Worm (Caenorhabditis elegans): ENCODE data around the gene K03B4.9.

The K03B4.9 gene

DNA sequence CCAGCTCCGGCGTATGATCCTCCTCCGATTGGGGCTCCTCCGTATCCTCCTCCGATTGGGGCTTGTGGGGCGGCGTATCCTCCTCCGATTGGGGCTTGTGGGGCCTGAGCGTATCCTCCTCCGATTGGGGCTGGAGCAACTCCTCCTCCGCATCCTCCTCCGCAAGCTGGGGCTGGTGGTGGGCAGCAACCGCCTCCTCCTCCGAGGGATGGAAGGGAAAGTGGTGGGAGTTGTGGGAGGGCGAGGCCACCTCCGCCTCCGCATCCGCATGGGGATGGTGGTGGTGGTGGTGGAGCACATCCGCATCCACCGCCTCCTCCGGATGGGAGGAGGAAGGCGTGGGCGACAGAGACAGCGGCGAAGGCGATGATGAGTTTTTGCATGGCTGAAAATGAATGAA is 24.5 kb downstream of the K03B4.9 start, which contains the start of gene F41F3.3:
F41F3.3 (minus strand) TSS at position 383 of the 400 bp plus-strand sequence.
- 0 out of 2 replicates have a peak, but pooled peaks have one; percentile 32 for TF ChIP-seq dmd-8 (GFP tag; IDR thresholded peaks at IDR 0.05)
- TF ChIP-seq lin-29 (GFP tag; IDR thresholded peaks at IDR 0.05): no peak
- TF ChIP-seq zfp-3 (GFP tag; conservative IDR thresholded peaks at IDR 0.05): no peak
- no peak for TF ChIP-seq nhr-10 (tag; optimal IDR thresholded peaks at IDR 0.05)
- TF ChIP-seq php-3 (GFP tag; IDR thresholded peaks at IDR 0.05): 0 out of 2 replicates have a peak, but pooled peaks have one; percentile 48
- no peak for TF ChIP-seq Y5F2A.4 (GFP tag; optimal IDR thresholded peaks at IDR 0.05)
- no peak for TF ChIP-seq hlh-11 (tag; optimal IDR thresholded peaks at IDR 0.05)
- TF ChIP-seq nhr-28 (tag; optimal IDR thresholded peaks at IDR 0.05): no peak
- TF ChIP-seq lin-1 (GFP tag; IDR thresholded peaks at IDR 0.05): no peak
- TF ChIP-seq unc-130 (GFP tag; optimal IDR thresholded peaks at IDR 0.05): no peak
- no peak for TF ChIP-seq ceh-82 (tag; optimal IDR thresholded peaks at IDR 0.05)
- no peak for TF ChIP-seq lin-39 (tag; optimal IDR thresholded peaks at IDR 0.05)
- no peak for TF ChIP-seq Y75B8A.6 (GFP tag; IDR thresholded peaks at IDR 0.05)
- TF ChIP-seq vab-7 (GFP tag; IDR thresholded peaks at IDR 0.05): no peak
- no peak for TF ChIP-seq F44E2.7 (GFP tag; IDR thresholded peaks at IDR 0.05)
- no peak for TF ChIP-seq nhr-48 (tag; optimal IDR thresholded peaks at IDR 0.05)
- peak in 1 of 2 experiments; percentile 14 for TF ChIP-seq hif-1 (tag; optimal IDR thresholded peaks at IDR 0.05)
- TF ChIP-seq lim-7 (GFP tag; IDR thresholded peaks at IDR 0.05): 0 out of 2 replicates have a peak, but pooled peaks have one; percentile 51
- TF ChIP-seq snpc-1.2 (GFP tag; IDR thresholded peaks at IDR 0.05): peak; percentile 51; the same call in 1 of the 2 replicates
- TF ChIP-seq ceh-28 (tag; optimal IDR thresholded peaks at IDR 0.05): no peak
- peak; percentile 82 for TF ChIP-seq egl-43 (GFP tag; IDR thresholded peaks at IDR 0.05)
- TF ChIP-seq spr-1 (tag; optimal IDR thresholded peaks at IDR 0.05): peak; percentile 28
- TF ChIP-seq mxl-3 (GFP tag; optimal IDR thresholded peaks at IDR 0.05): peak; percentile 12
- peak; percentile 38; the same call in 1 of the 2 replicates for TF ChIP-seq pha-4 (GFP tag; IDR thresholded peaks at IDR 0.05)
- TF ChIP-seq pha-4 (tag; optimal IDR thresholded peaks at IDR 0.05): no peak
- no peak for TF ChIP-seq daf-16 (GFP tag; optimal IDR thresholded peaks at IDR 0.05)
- TF ChIP-seq daf-16 (tag; optimal IDR thresholded peaks at IDR 0.05): no peak
- TF ChIP-seq spr-3 (GFP tag; optimal IDR thresholded peaks at IDR 0.05): peak; percentile 10
- no peak for TF ChIP-seq zfp-2 (tag; optimal IDR thresholded peaks at IDR 0.05)
- TF ChIP-seq madf-5 (GFP tag; IDR thresholded peaks at IDR 0.05): no peak
- TF ChIP-seq mdt-29 (GFP tag; IDR thresholded peaks at IDR 0.05): no peak
- peak; percentile 30 for TF ChIP-seq mes-2 (tag; optimal IDR thresholded peaks at IDR 0.05; ENCODE audit: poor library complexity, severe bottlenecking)
- TF ChIP-seq unc-39 (tag; optimal IDR thresholded peaks at IDR 0.05): no peak
- no peak for TF ChIP-seq ceh-62 (tag; optimal IDR thresholded peaks at IDR 0.05)
- no peak for TF ChIP-seq mxl-2 (GFP tag; conservative IDR thresholded peaks at IDR 0.05)
- TF ChIP-seq zag-1 (tag; optimal IDR thresholded peaks at IDR 0.05): no peak
- no peak for TF ChIP-seq dmd-9 (GFP tag; IDR thresholded peaks at IDR 0.05)
- TF ChIP-seq cey-2 (tag; optimal IDR thresholded peaks at IDR 0.05; ENCODE audit: borderline replicate concordance, insufficient read depth): no peak
- no peak for TF ChIP-seq mep-1 (tag; optimal IDR thresholded peaks at IDR 0.05)
- peak; percentile 99 for TF ChIP-seq set-16 (GFP tag; IDR thresholded peaks at IDR 0.05)
- TF ChIP-seq F10B5.3 (tag; optimal IDR thresholded peaks at IDR 0.05): no peak
- peak; percentile 61 for TF ChIP-seq ama-1 (optimal IDR thresholded peaks at IDR 0.05)
- no peak for TF ChIP-seq lin-38 (GFP tag; IDR thresholded peaks at IDR 0.05)
- no peak for TF ChIP-seq ces-1 (GFP tag; optimal IDR thresholded peaks at IDR 0.05)
- TF ChIP-seq zip-11 (GFP tag; IDR thresholded peaks at IDR 0.05): no peak
- no peak for TF ChIP-seq madf-9 (GFP tag; conservative IDR thresholded peaks at IDR 0.05)
- no peak for TF ChIP-seq saeg-2 (GFP tag; IDR thresholded peaks at IDR 0.05)
- peak; percentile 29 for TF ChIP-seq nhr-102 (tag; optimal IDR thresholded peaks at IDR 0.05)
- no peak for TF ChIP-seq R02D3.7 (tag; optimal IDR thresholded peaks at IDR 0.05)
- TF ChIP-seq sdz-12 (GFP tag; optimal IDR thresholded peaks at IDR 0.05): peak; percentile 25
- no peak for TF ChIP-seq zip-2 (tag; optimal IDR thresholded peaks at IDR 0.05)
- TF ChIP-seq ztf-7 (tag; optimal IDR thresholded peaks at IDR 0.05): no peak
